Fruit fly (Drosophila melanogaster) whole organism, embryonic: Measurements from ENCODE around the gene CG13002.
A peak's percentile ranks its signal among the peaks of the same experiment; 100 is the strongest.

ENCODE experiments used
- Awh ChIP-seq: fragments of 200-800 bp; sonication (Bioruptor generic); IDR thresholded peaks from 2 replicates; pipeline ENCODE4, ENCODE4 v1.3.6; 2022; ENCODE audit warnings: missing biosample characterization, missing genetic modification characterization
- CG11456 ChIP-seq: fragments of 200-800 bp; sonication (Bioruptor generic); IDR thresholded peaks from 3 replicates; pipeline ENCODE4 v1.3.6; 2022; ENCODE audit warnings: missing biosample characterization, missing genetic modification characterization
- CG13123 ChIP-seq: fragments of 200-800 bp; sonication (Bioruptor generic); optimal IDR thresholded peaks from 2 replicates; lab custom pipeline; 2016; ENCODE audit warnings: missing biosample characterization, missing genetic modification characterization
- CG14667 ChIP-seq: fragments of 200-800 bp; sonication (Bioruptor generic); IDR thresholded peaks from 2 replicates; pipeline ENCODE4 v1.3.6; 2022; ENCODE audit warnings: missing biosample characterization, missing genetic modification characterization
- CG14860 ChIP-seq: fragments of 200-800 bp; sonication (Bioruptor generic); IDR thresholded peaks from 3 replicates; pipeline ENCODE4 v1.3.6; 2022; ENCODE audit warnings: missing biosample characterization, missing genetic modification characterization; ENCODE audit not compliant: partially characterized antibody
- CG16815 ChIP-seq: fragments of 200-800 bp; sonication (Bioruptor generic); optimal IDR thresholded peaks from 3 replicates; lab custom pipeline; 2017; ENCODE audit warnings: missing biosample characterization, mild to moderate bottlenecking, missing genetic modification characterization
- CG17361 ChIP-seq: fragments of 200-800 bp; sonication (Bioruptor generic); IDR thresholded peaks from 3 replicates; pipeline ENCODE4 v1.3.6; 2022; ENCODE audit warnings: missing biosample characterization, missing genetic modification characterization
- CG30020 ChIP-seq: fragments of 200-800 bp; optimal IDR thresholded peaks from 2 replicates; lab custom pipeline; 2019; ENCODE audit warnings: missing biosample characterization, mild to moderate bottlenecking, missing genetic modification characterization, moderate library complexity
- CG31388 ChIP-seq: fragments of 200-800 bp; sonication (Bioruptor generic); optimal IDR thresholded peaks from 2 replicates; lab custom pipeline; 2016; ENCODE audit warnings: missing biosample characterization, missing genetic modification characterization
- CG31441 ChIP-seq: fragments of 200-800 bp; sonication (Bioruptor generic); IDR thresholded peaks from 2 replicates; pipeline ENCODE4 v1.3.6; 2022; ENCODE audit warnings: missing biosample characterization, missing genetic modification characterization
- CG4282 ChIP-seq: fragments of 200-800 bp; sonication (Bioruptor generic); optimal IDR thresholded peaks from 2 replicates; lab custom pipeline; 2016; ENCODE audit warnings: missing biosample characterization, missing genetic modification characterization
- CG4360 ChIP-seq: fragments of 200-800 bp; sonication (Bioruptor generic); IDR thresholded peaks from 2 replicates; pipeline ENCODE4 v1.3.6; 2022; ENCODE audit warnings: missing biosample characterization, missing genetic modification characterization
- CG4404 ChIP-seq: fragments of 200-800 bp; sonication (Bioruptor generic); IDR thresholded peaks from 2 replicates; pipeline ENCODE4 v1.3.6; 2022; ENCODE audit warnings: missing biosample characterization, missing genetic modification characterization
- CG4854 ChIP-seq: fragments of 200-800 bp; sonication (Bioruptor generic); optimal IDR thresholded peaks from 2 replicates; lab custom pipeline; 2016; ENCODE audit warnings: missing biosample characterization, missing genetic modification characterization, inconsistent platforms
- CG5953 ChIP-seq: fragments of 200-800 bp; sonication (Bioruptor generic); IDR thresholded peaks from 2 replicates; pipeline ENCODE4 v1.3.6; 2022; ENCODE audit warnings: missing biosample characterization, missing genetic modification characterization
- CG7839 ChIP-seq: fragments of 200-800 bp; sonication (Bioruptor generic); optimal IDR thresholded peaks from 3 replicates; lab custom pipeline; 2018; ENCODE audit warnings: missing biosample characterization, mild to moderate bottlenecking, missing genetic modification characterization, moderate library complexity
- CG7963 ChIP-seq: fragments of 200-800 bp; sonication (Bioruptor generic); IDR thresholded peaks from 3 replicates; pipeline ENCODE4 v1.3.6; 2022; ENCODE audit warnings: missing biosample characterization, missing genetic modification characterization; ENCODE audit not compliant: partially characterized antibody
- CG8388 ChIP-seq: fragments of 200-800 bp; sonication (Bioruptor generic); optimal IDR thresholded peaks from 2 replicates; lab custom pipeline; 2019; ENCODE audit warnings: missing biosample characterization, mild to moderate bottlenecking, missing genetic modification characterization, moderate library complexity
- CG8478 ChIP-seq: fragments of >200 bp; optimal IDR thresholded peaks from 2 replicates; lab custom pipeline; 2018
- CG9727 ChIP-seq: fragments of 200-800 bp; sonication (Bioruptor generic); optimal IDR thresholded peaks from 3 replicates; lab custom pipeline; 2017; ENCODE audit warnings: missing biosample characterization, mild to moderate bottlenecking, missing genetic modification characterization
- CHES-1-like ChIP-seq: fragments of 200-800 bp; sonication (Bioruptor generic); optimal IDR thresholded peaks from 2 replicates; lab custom pipeline; 2016; ENCODE audit warnings: missing biosample characterization, missing genetic modification characterization
- Camta ChIP-seq: fragments of 200-800 bp; sonication (Bioruptor generic); optimal IDR thresholded peaks from 2 replicates; lab custom pipeline; 2016; ENCODE audit warnings: missing biosample characterization, missing genetic modification characterization
- CkIIα-i1 ChIP-seq: fragments of 200-800 bp; sonication (Bioruptor generic); IDR thresholded peaks from 2 replicates; pipeline ENCODE4 v1.3.6; 2022; ENCODE audit warnings: missing biosample characterization, missing genetic modification characterization
- CoRest ChIP-seq: fragments of 200-800 bp; sonication (Bioruptor generic); optimal IDR thresholded peaks from 3 replicates; lab custom pipeline; 2018; ENCODE audit warnings: missing biosample characterization, mild to moderate bottlenecking, missing genetic modification characterization, moderate library complexity
- D ChIP-seq, 2 experiments: fragments of 200-800 bp in 1 of 2; fragments of >200 bp in 1 of 2; sonication (Bioruptor generic) in 1 of 2; optimal IDR thresholded peaks; 2 replicates in 1 of 2; 3 replicates in 1 of 2; lab custom pipeline; 2017; ENCODE audit warnings: mild to moderate bottlenecking in 1 of 2, missing biosample characterization in 1 of 2, missing genetic modification characterization in 1 of 2, missing genetic modification reagents in 1 of 2
- D19B ChIP-seq: fragments of 200-800 bp; sonication (Bioruptor generic); optimal IDR thresholded peaks from 2 replicates; lab custom pipeline; 2017; ENCODE audit warnings: missing biosample characterization, mild to moderate bottlenecking, missing genetic modification characterization
- Doc3 ChIP-seq: fragments of 200-800 bp; sonication (Bioruptor generic); IDR thresholded peaks from 3 replicates; pipeline ENCODE4 v1.3.6; 2022; ENCODE audit warnings: missing biosample characterization, missing genetic modification characterization; ENCODE audit not compliant: partially characterized antibody
- E2f2 ChIP-seq: fragments of 200-800 bp; sonication (Bioruptor generic); IDR thresholded peaks from 2 replicates; pipeline ENCODE4 v1.3.6; 2022; ENCODE audit warnings: missing biosample characterization, missing genetic modification characterization
- Elba2 ChIP-seq: fragments of 200-800 bp; sonication (Bioruptor generic); optimal IDR thresholded peaks from 3 replicates; lab custom pipeline; 2016; ENCODE audit warnings: missing biosample characterization, missing genetic modification characterization
- HmgZ ChIP-seq: fragments of 200-800 bp; sonication (Bioruptor generic); optimal IDR thresholded peaks from 2 replicates; lab custom pipeline; 2018; ENCODE audit warnings: missing biosample characterization, mild to moderate bottlenecking, missing genetic modification characterization
- Hsf ChIP-seq: fragments of 200-800 bp; sonication (Bioruptor generic); optimal IDR thresholded peaks from 3 replicates; lab custom pipeline; 2016; ENCODE audit warnings: missing biosample characterization, missing genetic modification characterization
- Max ChIP-seq: fragments of 200-800 bp; sonication (Bioruptor generic); optimal IDR thresholded peaks from 2 replicates; lab custom pipeline; 2016; ENCODE audit warnings: missing biosample characterization, mild to moderate bottlenecking, missing genetic modification characterization
- Myb ChIP-seq: fragments of 200-800 bp; sonication (Bioruptor generic); optimal IDR thresholded peaks from 2 replicates; lab custom pipeline; 2016; ENCODE audit warnings: missing biosample characterization, missing genetic modification characterization
- PHDP ChIP-seq: fragments of 200-800 bp; sonication (Bioruptor generic); optimal IDR thresholded peaks from 3 replicates; lab custom pipeline; 2018; ENCODE audit warnings: missing biosample characterization, mild to moderate bottlenecking, missing genetic modification characterization, moderate library complexity
- Trl ChIP-seq, 3 experiments: fragments of >200 bp in 2 of 3; fragments of 200-800 bp in 1 of 3; sonication (Bioruptor generic) in 1 of 3; optimal IDR thresholded peaks; 2 replicates in 1 of 3; 3 replicates in 2 of 3; lab custom pipeline; 2016 to 2017; ENCODE audit warnings: missing biosample characterization in 1 of 3, missing genetic modification characterization in 1 of 3
- Vsx1 ChIP-seq: fragments of 200-800 bp; sonication (Bioruptor generic); optimal IDR thresholded peaks from 2 replicates; lab custom pipeline; 2017; ENCODE audit warnings: missing biosample characterization, mild to moderate bottlenecking, missing genetic modification characterization, missing genetic modification reagents
- Xrp1 ChIP-seq: fragments of 200-800 bp; sonication (Bioruptor generic); IDR thresholded peaks from 2 replicates; pipeline ENCODE4 v1.3.6; 2022; ENCODE audit warnings: missing biosample characterization, missing genetic modification characterization
- ara ChIP-seq: fragments of 200-800 bp; sonication (Bioruptor generic); IDR thresholded peaks from 2 replicates; pipeline ENCODE4 v1.3.6; 2022; ENCODE audit warnings: missing biosample characterization, missing genetic modification characterization
- bcd ChIP-seq: fragments of 200-800 bp; sonication (Bioruptor generic); optimal IDR thresholded peaks from 2 replicates; lab custom pipeline; 2017; ENCODE audit warnings: missing biosample characterization, mild to moderate bottlenecking, missing genetic modification characterization
- dan ChIP-seq: fragments of 200-800 bp; sonication (Bioruptor generic); IDR thresholded peaks from 2 replicates; pipeline ENCODE4 v1.3.6; 2022; ENCODE audit warnings: missing biosample characterization, missing genetic modification characterization
- emc ChIP-seq: fragments of 200-800 bp; sonication (Bioruptor generic); optimal IDR thresholded peaks from 2 replicates; lab custom pipeline; 2016; ENCODE audit warnings: missing biosample characterization, missing genetic modification characterization
- gcm2 ChIP-seq: fragments of 200-800 bp; sonication (Bioruptor generic); optimal IDR thresholded peaks from 2 replicates; lab custom pipeline; 2016; ENCODE audit warnings: missing biosample characterization, missing genetic modification characterization
- mam ChIP-seq: fragments of 200-800 bp; sonication (Bioruptor generic); optimal IDR thresholded peaks from 3 replicates; lab custom pipeline; 2016; ENCODE audit warnings: missing biosample characterization, missing genetic modification characterization
- nmo ChIP-seq: fragments of 200-800 bp; sonication (Bioruptor generic); optimal IDR thresholded peaks from 2 replicates; lab custom pipeline; 2018; ENCODE audit warnings: missing biosample characterization, mild to moderate bottlenecking, missing genetic modification characterization, moderate library complexity
- rib ChIP-seq: fragments of 200-800 bp; sonication (Bioruptor generic); IDR thresholded peaks from 2 replicates; pipeline ENCODE4 v1.3.6; 2022; ENCODE audit warnings: missing biosample characterization, missing genetic modification characterization
- row ChIP-seq: fragments of 200-800 bp; sonication (Bioruptor generic); IDR thresholded peaks from 3 replicates; pipeline ENCODE4 v1.3.6; 2022; ENCODE audit warnings: missing biosample characterization, missing genetic modification characterization
- schlank ChIP-seq: fragments of 200-800 bp; sonication (Bioruptor generic); optimal IDR thresholded peaks from 2 replicates; lab custom pipeline; 2018; ENCODE audit warnings: missing biosample characterization, mild to moderate bottlenecking, missing genetic modification characterization
- sob ChIP-seq: fragments of 200-800 bp; sonication (Bioruptor generic); IDR thresholded peaks from 2 replicates; pipeline ENCODE4 v1.3.6; 2022; ENCODE audit warnings: missing biosample characterization, missing genetic modification characterization
- tap ChIP-seq: fragments of 200-800 bp; optimal IDR thresholded peaks from 3 replicates; lab custom pipeline; 2019; ENCODE audit warnings: missing biosample characterization, mild to moderate bottlenecking, missing genetic modification characterization, moderate library complexity
- tgo ChIP-seq: fragments of 200-800 bp; sonication (Bioruptor generic); IDR thresholded peaks from 3 replicates; pipeline ENCODE4 v1.3.6; 2022; ENCODE audit warnings: missing biosample characterization, missing genetic modification characterization
- vvl ChIP-seq: fragments of 200-800 bp; sonication (Bioruptor generic); IDR thresholded peaks from 2 replicates; pipeline ENCODE4 v1.3.6; 2022; ENCODE audit warnings: missing biosample characterization, missing genetic modification characterization
- zf30C ChIP-seq: fragments of 200-800 bp; sonication (Bioruptor generic); optimal IDR thresholded peaks from 3 replicates; lab custom pipeline; 2018; ENCODE audit warnings: missing biosample characterization, mild to moderate bottlenecking, missing genetic modification characterization

The CG13002 gene

dm6 chrX:16873053-16873452 is 16.6 kb upstream of the CG13002 start (continued):
- TF ChIP-seq CG13123 (no peak), CHES-1-like (GFP tag; lab: Kevin White, UChicago) (no peak), vvl (no peak), CG17361 (GFP tag; lab: Robert Waterston, UW) (peak; percentile 35; the same call in 1 of the 3 replicates), CG9727 (GFP tag; lab: Kevin White, UChicago) (no peak), Doc3 (GFP tag; lab: Robert Waterston, UW) (no peak), rib (GFP tag; lab: Robert Waterston, UW) (no peak), Camta (GFP tag; lab: Kevin White, UChicago) (no peak), CG16815 (no peak), CG31388 (GFP tag; lab: Kevin White, UChicago) (no peak), zf30C (GFP tag; lab: Kevin White, UChicago) (no peak), CG4282 (GFP tag; lab: Kevin White, UChicago) (no peak), E2f2 (GFP tag; lab: Robert Waterston, UW) (no peak), ara (GFP tag; lab: Robert Waterston, UW) (no peak), CkIIα-i1 (GFP tag; lab: Robert Waterston, UW) (no peak), CG7839 (tag; lab: Kevin White, UChicago) (peak; percentile 19), CG7963 (GFP tag; lab: Robert Waterston, UW) (no peak), schlank (tag; lab: Kevin White, UChicago) (no peak), CG31441 (GFP tag; lab: Robert Waterston, UW) (peak; percentile 46; the same call in 1 of the 2 replicates), gcm2 (no peak), PHDP (tag; lab: Kevin White, UChicago) (peak; percentile 3), CG30020 (tag; lab: Kevin White, UChicago) (no peak), emc (no peak), Awh (no peak), CoRest (tag; lab: Kevin White, UChicago) (peak; percentile 12), D19B (GFP tag; lab: Kevin White, UChicago) (no peak), Elba2 (GFP tag; lab: Kevin White, UChicago) (no peak), CG4404 (GFP tag; lab: Robert Waterston, UW) (no peak), CG5953 (GFP tag; lab: Robert Waterston, UW) (no peak), row (GFP tag; lab: Robert Waterston, UW) (no peak), tgo (GFP tag; lab: Robert Waterston, UW) (no peak), CG11456 (no peak), bcd (GFP tag; lab: Kevin White, UChicago) (no peak), D (optimal IDR thresholded peaks at IDR 0.05; lab: Kevin White, UChicago) (no peak), D (GFP tag; optimal IDR thresholded peaks at IDR 0.05; lab: Kevin White, UChicago) (no peak), CG14667 (GFP tag; lab: Robert Waterston, UW) (no peak), CG4360 (GFP tag; lab: Robert Waterston, UW) (no peak), tap (tag; lab: Kevin White, UChicago) (no peak), Trl (optimal IDR thresholded peaks at IDR 0.05; lab: Kevin White, UChicago) (no peak), Trl (GFP tag; optimal IDR thresholded peaks at IDR 0.05; lab: Kevin White, UChicago) (no peak), dan (GFP tag; lab: Robert Waterston, UW) (no peak), CG8388 (GFP tag; lab: Kevin White, UChicago) (peak; percentile 19), Myb (GFP tag; lab: Kevin White, UChicago) (no peak), nmo (GFP tag; lab: Kevin White, UChicago) (peak; percentile 39), CG4854 (no peak), Vsx1 (GFP tag; lab: Kevin White, UChicago) (no peak), Hsf (no peak), HmgZ (tag; lab: Kevin White, UChicago) (no peak), sob (GFP tag; lab: Robert Waterston, UW) (no peak), CG14860 (GFP tag; lab: Robert Waterston, UW) (no peak), Max (no peak), Xrp1 (GFP tag; lab: Robert Waterston, UW) (no peak), CG8478 (lab: Kevin White, UChicago) (no peak), mam (GFP tag; lab: Kevin White, UChicago) (no peak)
